Fruit fly (Drosophila melanogaster) whole organism, embryonic: Measurements from ENCODE around the gene Rab3GAP1.
A peak's percentile ranks its signal among the peaks of the same experiment; 100 is the strongest.

Source experiments
- Abd-B ChIP-seq: fragments of 200-800 bp; sonication (Bioruptor generic); optimal IDR thresholded peaks from 2 replicates; lab custom pipeline; 2018; ENCODE audit warnings: missing biosample characterization, mild to moderate bottlenecking, missing genetic modification characterization, moderate library complexity
- BEAF-32 ChIP-seq: fragments of 200-800 bp; sonication (Bioruptor generic); optimal IDR thresholded peaks from 3 replicates; lab custom pipeline; 2017; ENCODE audit warnings: missing biosample characterization, missing genetic modification characterization, mild to moderate bottlenecking, moderate library complexity, missing genetic modification reagents
- CG13123 ChIP-seq: fragments of 200-800 bp; sonication (Bioruptor generic); optimal IDR thresholded peaks from 2 replicates; lab custom pipeline; 2016; ENCODE audit warnings: missing biosample characterization, missing genetic modification characterization
- CG13624 ChIP-seq: fragments of 200-800 bp; sonication (Bioruptor generic); optimal IDR thresholded peaks from 2 replicates; lab custom pipeline; 2016; ENCODE audit warnings: missing biosample characterization, missing genetic modification characterization
- CG15696 ChIP-seq: fragments of 200-800 bp; sonication (Bioruptor generic); optimal IDR thresholded peaks from 2 replicates; lab custom pipeline; 2019; ENCODE audit warnings: missing biosample characterization, mild to moderate bottlenecking, missing genetic modification characterization, moderate library complexity
- CG1647 ChIP-seq: fragments of 200-800 bp; sonication (Bioruptor generic); optimal IDR thresholded peaks from 3 replicates; lab custom pipeline; 2016; ENCODE audit warnings: missing biosample characterization, missing genetic modification characterization
- CG17612 ChIP-seq: fragments of 200-800 bp; sonication (Bioruptor generic); IDR thresholded peaks from 2 replicates; pipeline ENCODE4 v1.3.6; 2022; ENCODE audit warnings: missing biosample characterization, missing genetic modification characterization
- CG17829 ChIP-seq: fragments of 200-800 bp; optimal IDR thresholded peaks from 2 replicates; lab custom pipeline; 2019; ENCODE audit warnings: missing biosample characterization, mild to moderate bottlenecking, missing genetic modification characterization, moderate library complexity
- CG1832 ChIP-seq: fragments of 200-800 bp; sonication (Bioruptor generic); optimal IDR thresholded peaks from 2 replicates; lab custom pipeline; 2017; ENCODE audit warnings: missing biosample characterization, mild to moderate bottlenecking, missing genetic modification characterization, inconsistent platforms
- CG2199 ChIP-seq: fragments of 200-800 bp; sonication (Bioruptor generic); IDR thresholded peaks from 3 replicates; pipeline ENCODE4 v1.3.6; 2022; ENCODE audit warnings: missing biosample characterization, missing genetic modification characterization
- CG4282 ChIP-seq: fragments of 200-800 bp; sonication (Bioruptor generic); optimal IDR thresholded peaks from 2 replicates; lab custom pipeline; 2016; ENCODE audit warnings: missing biosample characterization, missing genetic modification characterization
- CG43689 ChIP-seq: fragments of 200-800 bp; sonication (Bioruptor generic); IDR thresholded peaks from 2 replicates; pipeline ENCODE4 v1.3.6; 2022; ENCODE audit warnings: missing biosample characterization, missing genetic modification characterization
- CG7357 ChIP-seq: fragments of 200-800 bp; sonication (Bioruptor generic); IDR thresholded peaks from 3 replicates; pipeline ENCODE4 v1.3.6; 2022; ENCODE audit warnings: missing biosample characterization, missing genetic modification characterization
- CG7839 ChIP-seq: fragments of 200-800 bp; sonication (Bioruptor generic); optimal IDR thresholded peaks from 3 replicates; lab custom pipeline; 2018; ENCODE audit warnings: missing biosample characterization, mild to moderate bottlenecking, missing genetic modification characterization, moderate library complexity
- CG9876 ChIP-seq: fragments of 200-800 bp; sonication (Bioruptor generic); optimal IDR thresholded peaks from 2 replicates; lab custom pipeline; 2016; ENCODE audit warnings: missing biosample characterization, missing genetic modification characterization
- CHES-1-like ChIP-seq: fragments of 200-800 bp; sonication (Bioruptor generic); optimal IDR thresholded peaks from 2 replicates; lab custom pipeline; 2016; ENCODE audit warnings: missing biosample characterization, missing genetic modification characterization
- Dbx ChIP-seq: fragments of 200-800 bp; sonication (Bioruptor generic); IDR thresholded peaks from 3 replicates; pipeline ENCODE4 v1.3.6; 2022; ENCODE audit warnings: missing biosample characterization, missing genetic modification characterization
- Dip3 ChIP-seq: fragments of 200-800 bp; sonication (Bioruptor generic); optimal IDR thresholded peaks from 3 replicates; lab custom pipeline; 2016; ENCODE audit warnings: missing biosample characterization, missing genetic modification characterization
- Drgx ChIP-seq: fragments of 200-800 bp; sonication (Bioruptor generic); IDR thresholded peaks from 2 replicates; pipeline ENCODE4 v1.3.6; 2022; ENCODE audit warnings: missing biosample characterization, missing genetic modification characterization
- Ets65A ChIP-seq: fragments of 200-800 bp; sonication (Bioruptor generic); peaks from one replicate; lab custom pipeline; 2016; ENCODE audit warnings: missing biosample characterization, missing genetic modification characterization
- H15 ChIP-seq: fragments of 200-800 bp; sonication (Bioruptor generic); IDR thresholded peaks from 3 replicates; pipeline ENCODE4 v1.3.6; 2022; ENCODE audit warnings: missing biosample characterization, missing genetic modification characterization
- HLH3B ChIP-seq: fragments of 200-800 bp; sonication (Bioruptor generic); IDR thresholded peaks from 2 replicates; pipeline ENCODE4 v1.3.6; 2022; ENCODE audit warnings: missing biosample characterization, missing genetic modification characterization
- HLH54F ChIP-seq: fragments of 200-800 bp; sonication (Bioruptor generic); optimal IDR thresholded peaks from 3 replicates; lab custom pipeline; 2016; ENCODE audit warnings: missing biosample characterization, missing genetic modification characterization
- Hr39 ChIP-seq: fragments of >200 bp; optimal IDR thresholded peaks from 2 replicates; lab custom pipeline; 2017
- Hsf ChIP-seq: fragments of 200-800 bp; sonication (Bioruptor generic); optimal IDR thresholded peaks from 3 replicates; lab custom pipeline; 2016; ENCODE audit warnings: missing biosample characterization, missing genetic modification characterization
- Kr ChIP-seq: fragments of 200-800 bp; sonication (Bioruptor generic); optimal IDR thresholded peaks from 2 replicates; lab custom pipeline; 2017; ENCODE audit warnings: missing biosample characterization, mild to moderate bottlenecking, missing genetic modification characterization
- Myb ChIP-seq: fragments of 200-800 bp; sonication (Bioruptor generic); optimal IDR thresholded peaks from 2 replicates; lab custom pipeline; 2016; ENCODE audit warnings: missing biosample characterization, missing genetic modification characterization
- Scr ChIP-seq: fragments of 200-800 bp; sonication (Bioruptor generic); IDR thresholded peaks from 2 replicates; pipeline ENCODE4 v1.3.6; 2022; ENCODE audit warnings: missing biosample characterization, missing genetic modification characterization; ENCODE audit not compliant: partially characterized antibody
- Six4 ChIP-seq: fragments of 200-800 bp; sonication (Bioruptor generic); optimal IDR thresholded peaks from 2 replicates; lab custom pipeline; 2016; ENCODE audit warnings: missing biosample characterization, missing genetic modification characterization
- Sox102F ChIP-seq: fragments of 200-800 bp; sonication (Bioruptor generic); optimal IDR thresholded peaks from 2 replicates; lab custom pipeline; 2018; ENCODE audit warnings: missing biosample characterization, mild to moderate bottlenecking, missing genetic modification characterization, moderate library complexity
- Taf1 ChIP-seq: fragments of 200-800 bp; sonication (Bioruptor generic); IDR thresholded peaks from 2 replicates; pipeline ENCODE4 v1.3.6; 2022; ENCODE audit warnings: missing biosample characterization, missing genetic modification characterization
- ase ChIP-seq: fragments of 200-800 bp; sonication (Bioruptor generic); IDR thresholded peaks from 3 replicates; pipeline ENCODE4 v1.3.6; 2022; ENCODE audit warnings: missing biosample characterization, missing genetic modification characterization
- caup ChIP-seq: fragments of 200-800 bp; sonication (Bioruptor generic); optimal IDR thresholded peaks from 3 replicates; lab custom pipeline; 2017; ENCODE audit warnings: missing biosample characterization, mild to moderate bottlenecking, missing genetic modification characterization, moderate library complexity; ENCODE audit not compliant: severe bottlenecking
- chif ChIP-seq, 2 experiments: fragments of 200-800 bp; sonication (Bioruptor generic); optimal IDR thresholded peaks; 3 replicates each; lab custom pipeline; 2016; ENCODE audit warnings: missing biosample characterization in 2 of 2, missing genetic modification characterization in 2 of 2
- chm ChIP-seq: fragments of 200-800 bp; sonication (Bioruptor generic); IDR thresholded peaks from 2 replicates; pipeline ENCODE4 v1.3.6; 2022; ENCODE audit warnings: missing biosample characterization, missing genetic modification characterization
- hkb ChIP-seq, 2 experiments: fragments of 200-800 bp in 1 of 2; fragments of >200 bp in 1 of 2; sonication (Bioruptor generic) in 1 of 2; IDR thresholded peaks in 1 of 2; optimal IDR thresholded peaks in 1 of 2; 2 replicates each; pipeline versions ENCODE4 v1.3.6 to Lab custom; 2017 to 2022; ENCODE audit warnings: missing biosample characterization in 1 of 2, missing genetic modification characterization in 1 of 2
- inv ChIP-seq: fragments of 200-800 bp; sonication (Bioruptor generic); IDR thresholded peaks from 2 replicates; pipeline ENCODE4 v1.3.6; 2022; ENCODE audit warnings: missing biosample characterization, missing genetic modification characterization; ENCODE audit not compliant: partially characterized antibody
- lola ChIP-seq, 3 experiments: fragments of >200 bp in 2 of 3; fragments of 200-800 bp in 1 of 3; sonication (Bioruptor generic) in 1 of 3; optimal IDR thresholded peaks; 2 replicates each; lab custom pipeline; 2017 to 2019; ENCODE audit warnings: missing biosample characterization in 3 of 3, missing genetic modification characterization in 3 of 3, mild to moderate bottlenecking in 1 of 3, moderate library complexity in 1 of 3
- mam ChIP-seq: fragments of 200-800 bp; sonication (Bioruptor generic); optimal IDR thresholded peaks from 3 replicates; lab custom pipeline; 2016; ENCODE audit warnings: missing biosample characterization, missing genetic modification characterization
- oc ChIP-seq: fragments of 200-800 bp; sonication (Bioruptor generic); optimal IDR thresholded peaks from 2 replicates; lab custom pipeline; 2018; ENCODE audit warnings: missing biosample characterization, mild to moderate bottlenecking, missing genetic modification characterization, moderate library complexity
- prd ChIP-seq, 3 experiments: fragments of >200 bp in 2 of 3; fragments of 200-800 bp in 1 of 3; sonication (Bioruptor generic) in 1 of 3; optimal IDR thresholded peaks in 2 of 3; IDR thresholded peaks in 1 of 3; 2 replicates in 2 of 3; 3 replicates in 1 of 3; pipeline versions ENCODE4 v1.3.6 to Lab custom; 2017 to 2022; ENCODE audit warnings: missing biosample characterization in 1 of 3, missing genetic modification characterization in 1 of 3
- pzg ChIP-seq: fragments of 200-800 bp; sonication (Bioruptor generic); optimal IDR thresholded peaks from 3 replicates; lab custom pipeline; 2018; ENCODE audit warnings: missing biosample characterization, mild to moderate bottlenecking, missing genetic modification characterization, moderate library complexity
- sd ChIP-seq: fragments of 200-800 bp; sonication (Bioruptor generic); optimal IDR thresholded peaks from 3 replicates; lab custom pipeline; 2018; ENCODE audit warnings: missing biosample characterization, mild to moderate bottlenecking, missing genetic modification characterization, moderate library complexity
- shn ChIP-seq: fragments of 200-800 bp; sonication (Bioruptor generic); optimal IDR thresholded peaks from 3 replicates; lab custom pipeline; 2016; ENCODE audit warnings: missing biosample characterization, missing genetic modification characterization
- sima ChIP-seq: fragments of 200-800 bp; sonication (Bioruptor generic); optimal IDR thresholded peaks from 2 replicates; lab custom pipeline; 2016; ENCODE audit warnings: missing biosample characterization, missing genetic modification characterization
- sqz ChIP-seq: fragments of 200-800 bp; sonication (Bioruptor generic); optimal IDR thresholded peaks from 3 replicates; lab custom pipeline; 2018; ENCODE audit warnings: missing biosample characterization, mild to moderate bottlenecking, missing genetic modification characterization
- tgo ChIP-seq: fragments of 200-800 bp; sonication (Bioruptor generic); IDR thresholded peaks from 3 replicates; pipeline ENCODE4 v1.3.6; 2022; ENCODE audit warnings: missing biosample characterization, missing genetic modification characterization
- trh ChIP-seq: fragments of 200-800 bp; sonication (Bioruptor generic); optimal IDR thresholded peaks from 2 replicates; lab custom pipeline; 2016; ENCODE audit warnings: missing biosample characterization, missing genetic modification characterization
- z ChIP-seq: fragments of 200-800 bp; sonication (Bioruptor generic); IDR thresholded peaks from 3 replicates; pipeline ENCODE4 v1.3.6; 2022; ENCODE audit warnings: missing biosample characterization, missing genetic modification characterization
- zf30C ChIP-seq: fragments of 200-800 bp; sonication (Bioruptor generic); optimal IDR thresholded peaks from 3 replicates; lab custom pipeline; 2018; ENCODE audit warnings: missing biosample characterization, mild to moderate bottlenecking, missing genetic modification characterization

Rab3GAP1 gene

dm6 chr2L:1648677-1649078 lies 37.7 kb upstream of the Rab3GAP1 start (continued):
- TF ChIP-seq H15 (GFP tag; lab: Robert Waterston, UW) (peak; percentile 63; the same call in 2 of the 3 replicates), Dip3 (GFP tag; lab: Kevin White, UChicago) (no peak), CG43689 (GFP tag; lab: Robert Waterston, UW) (peak; percentile 84), trh (peak; percentile 79), Six4 (peak; percentile 27), mam (GFP tag; lab: Kevin White, UChicago) (peak; percentile 17), oc (tag; lab: Kevin White, UChicago) (peak; percentile 88), hkb (optimal IDR thresholded peaks at IDR 0.05; lab: Kevin White, UChicago) (no peak), hkb (GFP tag; IDR thresholded peaks at IDR 0.05; lab: Robert Waterston, UW) (peak; percentile 86), lola (GFP tag; optimal IDR thresholded peaks at IDR 0.05; lab: Kevin White, UChicago) (peak in 2 of 3 experiments; percentile 44 to 70), HLH54F (GFP tag; lab: Kevin White, UChicago) (no peak), CG1647 (GFP tag; lab: Kevin White, UChicago) (peak; percentile 85), CG15696 (tag; lab: Kevin White, UChicago) (peak; percentile 74), Taf1 (GFP tag; lab: Robert Waterston, UW) (no peak), caup (GFP tag; lab: Kevin White, UChicago) (peak; percentile 84), Dbx (GFP tag; lab: Robert Waterston, UW) (no peak), CG13624 (GFP tag; lab: Kevin White, UChicago) (peak; percentile 69), Ets65A (GFP tag; lab: Kevin White, UChicago) (peak; percentile 61), Hr39 (lab: Kevin White, UChicago) (no peak), CG17612 (GFP tag; lab: Robert Waterston, UW) (no peak; the same call in 1 of the 2 replicates), sima (GFP tag; lab: Kevin White, UChicago) (peak; percentile 86), CG7839 (peak; percentile 58), Myb (GFP tag; lab: Kevin White, UChicago) (peak; percentile 29), prd (optimal IDR thresholded peaks at IDR 0.05; lab: Kevin White, UChicago) (no peak), prd (GFP tag; IDR thresholded peaks at IDR 0.05; lab: Robert Waterston, UW) (peak; percentile 48; the same call in 2 of the 3 replicates), Kr (GFP tag; lab: Kevin White, UChicago) (no peak), CG4282 (GFP tag; lab: Kevin White, UChicago) (peak; percentile 52), Sox102F (peak; percentile 92), CHES-1-like (GFP tag; lab: Kevin White, UChicago) (peak; percentile 84), Scr (GFP tag; lab: Robert Waterston, UW) (no peak), Abd-B (GFP tag; lab: Kevin White, UChicago) (no peak), z (peak; percentile 58; the same call in 2 of the 3 replicates), chif (GFP tag; optimal IDR thresholded peaks at IDR 0.05; lab: Kevin White, UChicago) (peak; percentile 69 to 87), sqz (peak; percentile 89), inv (GFP tag; lab: Robert Waterston, UW) (no peak), sd (peak; percentile 87), BEAF-32 (GFP tag; lab: Kevin White, UChicago) (no peak), Drgx (GFP tag; lab: Robert Waterston, UW) (no peak), zf30C (GFP tag; lab: Kevin White, UChicago) (no peak), pzg (GFP tag; lab: Kevin White, UChicago) (no peak), HLH3B (GFP tag; lab: Robert Waterston, UW) (peak; percentile 80), tgo (peak; percentile 42; the same call in 2 of the 3 replicates), CG7357 (no peak), Hsf (peak; percentile 63), CG13123 (GFP tag; lab: Kevin White, UChicago) (peak; percentile 84), chm (GFP tag; lab: Robert Waterston, UW) (peak; percentile 75), CG17829 (tag; lab: Kevin White, UChicago) (peak; percentile 22), ase (peak; percentile 70; the same call in 2 of the 3 replicates), CG1832 (GFP tag; lab: Kevin White, UChicago) (peak; percentile 73), shn (GFP tag; lab: Kevin White, UChicago) (peak; percentile 60), CG2199 (GFP tag; lab: Robert Waterston, UW) (peak; percentile 33; the same call in 1 of the 3 replicates), CG9876 (peak; percentile 67)
